Comparison of ENCODE assay signal across 3 worm cellular contexts in genomic region chrIV:8428492-8428891, ce11.
A peak's percentile ranks its signal among the peaks of the same experiment; 100 is the strongest.
TF ChIP-seq lines count a peak whose summit lies in the region.

No protein-coding gene starts in this region.

TF ChIP-seq in whole organism, L1 larva, 84 proteins besides CTCF, POLR2A, EP300 and RAD21 (continued from another document and continues in another):
- TF ChIP-seq fkh-4 (tag; optimal IDR thresholded peaks at IDR 0.05; lab: Kevin White, UChicago; ENCODE audit: borderline replicate concordance): no peak
- TF ChIP-seq ceh-82 (tag; optimal IDR thresholded peaks at IDR 0.05; lab: Kevin White, UChicago): peak; percentile 71 to 78 (median 71)
- TF ChIP-seq skn-1 (tag; optimal IDR thresholded peaks at IDR 0.05; lab: Kevin White, UChicago): peak; percentile 49
- no peak for TF ChIP-seq C16A3.4 (tag; optimal IDR thresholded peaks at IDR 0.05; lab: Kevin White, UChicago)
- TF ChIP-seq sox-4 (tag; optimal IDR thresholded peaks at IDR 0.05; lab: Kevin White, UChicago): peak; percentile 44
- TF ChIP-seq nhr-76 (tag; optimal IDR thresholded peaks at IDR 0.05; lab: Kevin White, UChicago): no peak
- no peak for TF ChIP-seq ces-1 (GFP tag; optimal IDR thresholded peaks at IDR 0.05; lab: Kevin White, UChicago)
- peak; percentile 92 for TF ChIP-seq nhr-19 (GFP tag; conservative IDR thresholded peaks at IDR 0.05; lab: Robert Waterston, UW)
- peak; percentile 87 for TF ChIP-seq grh-1 (GFP tag; IDR thresholded peaks at IDR 0.05; lab: Robert Waterston, UW)
- TF ChIP-seq unc-62 (GFP tag; optimal IDR thresholded peaks at IDR 0.05; lab: Kevin White, UChicago): no peak
- TF ChIP-seq ceh-63 (GFP tag; optimal IDR thresholded peaks at IDR 0.05; lab: Kevin White, UChicago): no peak
- TF ChIP-seq elt-2 (tag; optimal IDR thresholded peaks at IDR 0.05; lab: Kevin White, UChicago): peak; percentile 84
- no peak for TF ChIP-seq mef-2 (tag; optimal IDR thresholded peaks at IDR 0.05; lab: Kevin White, UChicago)
- TF ChIP-seq lin-14 (GFP tag; optimal IDR thresholded peaks at IDR 0.05; lab: Kevin White, UChicago): peak; percentile 97
- no peak for TF ChIP-seq sptf-1 (tag; optimal IDR thresholded peaks at IDR 0.05; lab: Kevin White, UChicago)
- TF ChIP-seq alr-1 (tag; optimal IDR thresholded peaks at IDR 0.05; lab: Kevin White, UChicago; ENCODE audit: borderline replicate concordance): no peak
- peak; percentile 85 for TF ChIP-seq ceh-8 (GFP tag; optimal IDR thresholded peaks at IDR 0.05; lab: Kevin White, UChicago)
- peak; percentile 92 for TF ChIP-seq ama-1 (optimal IDR thresholded peaks at IDR 0.05; lab: Kevin White, UChicago)
- peak in 2 of 6 experiments; percentile 19 to 66 for TF ChIP-seq elt-3 (tag; optimal IDR thresholded peaks at IDR 0.05; lab: Kevin White, UChicago)
- TF ChIP-seq zag-1 (tag; optimal IDR thresholded peaks at IDR 0.05; lab: Kevin White, UChicago): no peak
- TF ChIP-seq rnt-1 (tag; optimal IDR thresholded peaks at IDR 0.05; lab: Kevin White, UChicago): peak; percentile 93
- no peak for TF ChIP-seq unc-130 (tag; optimal IDR thresholded peaks at IDR 0.05; lab: Kevin White, UChicago)
- no peak for TF ChIP-seq hlh-17 (GFP tag; optimal IDR thresholded peaks at IDR 0.05; lab: Kevin White, UChicago; ENCODE audit: borderline replicate concordance)
- TF ChIP-seq ets-5 (GFP tag; IDR thresholded peaks at IDR 0.05; lab: Robert Waterston, UW): no peak
- TF ChIP-seq xbp-1 (tag; optimal IDR thresholded peaks at IDR 0.05; lab: Kevin White, UChicago): peak; percentile 84
- no peak for TF ChIP-seq unc-30 (tag; optimal IDR thresholded peaks at IDR 0.05; lab: Kevin White, UChicago)
- no peak for TF ChIP-seq fkh-10 (GFP tag; optimal IDR thresholded peaks at IDR 0.05; lab: Kevin White, UChicago)
- TF ChIP-seq pqm-1 (tag; optimal IDR thresholded peaks at IDR 0.05; lab: Kevin White, UChicago): no peak
- TF ChIP-seq F16B12.6 (tag; optimal IDR thresholded peaks at IDR 0.05; lab: Kevin White, UChicago): no peak
- TF ChIP-seq nhr-84 (tag; optimal IDR thresholded peaks at IDR 0.05; lab: Kevin White, UChicago): no peak
- TF ChIP-seq nhr-77 (tag; optimal IDR thresholded peaks at IDR 0.05; lab: Kevin White, UChicago): peak; percentile 65
- TF ChIP-seq hlh-4 (tag; optimal IDR thresholded peaks at IDR 0.05; lab: Kevin White, UChicago): no peak
- peak; percentile 63 for TF ChIP-seq lin-39 (tag; optimal IDR thresholded peaks at IDR 0.05; lab: Kevin White, UChicago)
- TF ChIP-seq tbx-2 (tag; optimal IDR thresholded peaks at IDR 0.05; lab: Kevin White, UChicago): peak; percentile 85
- TF ChIP-seq hpl-2 (GFP tag; optimal IDR thresholded peaks at IDR 0.05; lab: Kevin White, UChicago): peak; percentile 77
- peak; percentile 11 to 54 for TF ChIP-seq egl-27 (tag; optimal IDR thresholded peaks at IDR 0.05; lab: Kevin White, UChicago)
- TF ChIP-seq aha-1 (tag; optimal IDR thresholded peaks at IDR 0.05; lab: Kevin White, UChicago): peak; percentile 12
- TF ChIP-seq mdl-1 (tag; optimal IDR thresholded peaks at IDR 0.05; lab: Kevin White, UChicago): peak in 1 of 2 experiments; percentile 53
- TF ChIP-seq ztf-4 (tag; optimal IDR thresholded peaks at IDR 0.05; lab: Kevin White, UChicago): peak; percentile 46
- no peak for TF ChIP-seq Y116A8C.19 (tag; optimal IDR thresholded peaks at IDR 0.05; lab: Kevin White, UChicago; ENCODE audit: borderline replicate concordance)
- peak; percentile 91 for TF ChIP-seq nhr-20 (tag; optimal IDR thresholded peaks at IDR 0.05; lab: Kevin White, UChicago)
- no peak for TF ChIP-seq tlp-1 (tag; optimal IDR thresholded peaks at IDR 0.05; lab: Kevin White, UChicago)
- peak; percentile 49 for TF ChIP-seq fos-1 (tag; optimal IDR thresholded peaks at IDR 0.05; lab: Kevin White, UChicago)
- peak; percentile 94 for TF ChIP-seq swsn-7 (tag; optimal IDR thresholded peaks at IDR 0.05; lab: Kevin White, UChicago)

TF ChIP-seq in whole organism, L3 larva, 47 proteins besides CTCF, POLR2A, EP300 and RAD21 (continued from another document):
- TF ChIP-seq hmg-11 (tag; optimal IDR thresholded peaks at IDR 0.05; lab: Kevin White, UChicago) (peak; percentile 84), elt-3 (tag; optimal IDR thresholded peaks at IDR 0.05; lab: Kevin White, UChicago) (peak in 1 of 3 experiments; percentile 32), daf-12 (tag; optimal IDR thresholded peaks at IDR 0.05; lab: Kevin White, UChicago) (no peak), egl-5 (tag; optimal IDR thresholded peaks at IDR 0.05; lab: Kevin White, UChicago) (no peak), ceh-16 (tag; optimal IDR thresholded peaks at IDR 0.05; lab: Kevin White, UChicago) (no peak), nhr-23 (tag; optimal IDR thresholded peaks at IDR 0.05; lab: Kevin White, UChicago) (peak; percentile 60), sea-2 (GFP tag; optimal IDR thresholded peaks at IDR 0.05; lab: Kevin White, UChicago) (no peak), nhr-25 (tag; optimal IDR thresholded peaks at IDR 0.05; lab: Kevin White, UChicago) (peak; percentile 78), fkh-2 (tag; optimal IDR thresholded peaks at IDR 0.05; lab: Kevin White, UChicago) (peak; percentile 38), eor-1 (tag; optimal IDR thresholded peaks at IDR 0.05; lab: Kevin White, UChicago) (no peak), zag-1 (tag; optimal IDR thresholded peaks at IDR 0.05; lab: Kevin White, UChicago) (no peak), nhr-77 (tag; optimal IDR thresholded peaks at IDR 0.05; lab: Kevin White, UChicago) (peak; percentile 53), mdl-1 (tag; optimal IDR thresholded peaks at IDR 0.05; lab: Kevin White, UChicago) (no peak), ceh-82 (tag; optimal IDR thresholded peaks at IDR 0.05; lab: Kevin White, UChicago) (peak; percentile 16), nfya-1 (tag; optimal IDR thresholded peaks at IDR 0.05; lab: Kevin White, UChicago; ENCODE audit: insufficient read depth) (peak; percentile 85), mml-1 (tag; optimal IDR thresholded peaks at IDR 0.05; lab: Kevin White, UChicago) (no peak), elt-2 (tag; optimal IDR thresholded peaks at IDR 0.05; lab: Kevin White, UChicago) (peak; percentile 71), fos-1 (tag; optimal IDR thresholded peaks at IDR 0.05; lab: Kevin White, UChicago) (peak; percentile 54), ceh-9 (tag; optimal IDR thresholded peaks at IDR 0.05; lab: Kevin White, UChicago) (no peak), ZK546.5 (tag; optimal IDR thresholded peaks at IDR 0.05; lab: Kevin White, UChicago) (no peak), pqm-1 (tag; optimal IDR thresholded peaks at IDR 0.05; lab: Kevin White, UChicago) (peak; percentile 46), lsy-12 (tag; optimal IDR thresholded peaks at IDR 0.05; lab: Kevin White, UChicago) (peak; percentile 90), fkh-10 (GFP tag; optimal IDR thresholded peaks at IDR 0.05; lab: Kevin White, UChicago) (no peak), ceh-28 (tag; optimal IDR thresholded peaks at IDR 0.05; lab: Kevin White, UChicago) (peak; percentile 54), nhr-76 (tag; optimal IDR thresholded peaks at IDR 0.05; lab: Kevin White, UChicago) (no peak), lin-15B (tag; optimal IDR thresholded peaks at IDR 0.05; lab: Kevin White, UChicago) (peak; percentile 70), jun-1 (tag; optimal IDR thresholded peaks at IDR 0.05; lab: Kevin White, UChicago) (no peak), unc-39 (tag; optimal IDR thresholded peaks at IDR 0.05; lab: Kevin White, UChicago) (no peak)

TF ChIP-seq in whole organism, young adult, 124 proteins besides CTCF, POLR2A, EP300 and RAD21 (continued from another document and continues in another):
- TF ChIP-seq hrde-1 (tag; optimal IDR thresholded peaks at IDR 0.05; lab: Kevin White, UChicago; ENCODE audit: borderline replicate concordance): peak; percentile 56
- TF ChIP-seq him-1 (tag; optimal IDR thresholded peaks at IDR 0.05; lab: Kevin White, UChicago): peak; percentile 94
- peak; percentile 99 for TF ChIP-seq snpc-4 (GFP tag; optimal IDR thresholded peaks at IDR 0.05; lab: Kevin White, UChicago)
- peak; percentile 99 to 100 (median 99) for TF ChIP-seq snpc-4 (tag; optimal IDR thresholded peaks at IDR 0.05; lab: Kevin White, UChicago)
- TF ChIP-seq nhr-27 (tag; optimal IDR thresholded peaks at IDR 0.05; lab: Kevin White, UChicago): no peak
- TF ChIP-seq ceh-27 (GFP tag; optimal IDR thresholded peaks at IDR 0.05; lab: Kevin White, UChicago): no peak
- TF ChIP-seq Y79H2A.3 (GFP tag; conservative IDR thresholded peaks at IDR 0.05; lab: Robert Waterston, UW): 0 out of 2 replicates have a peak, but pooled peaks have one; percentile 16
- TF ChIP-seq sea-2 (GFP tag; IDR thresholded peaks at IDR 0.05; lab: Robert Waterston, UW): no peak
- TF ChIP-seq let-526 (GFP tag; IDR thresholded peaks at IDR 0.05; lab: Robert Waterston, UW): no peak
- peak; percentile 99 for TF ChIP-seq snpc-1.1 (tag; optimal IDR thresholded peaks at IDR 0.05; lab: Kevin White, UChicago; ENCODE audit: insufficient read depth)
- TF ChIP-seq ceh-58 (GFP tag; IDR thresholded peaks at IDR 0.05; lab: Robert Waterston, UW): no peak
- TF ChIP-seq atf-7 (tag; optimal IDR thresholded peaks at IDR 0.05; lab: Kevin White, UChicago): peak; percentile 47
- TF ChIP-seq mxl-1 (tag; optimal IDR thresholded peaks at IDR 0.05; lab: Kevin White, UChicago): no peak
- TF ChIP-seq cebp-2 (GFP tag; IDR thresholded peaks at IDR 0.05; lab: Robert Waterston, UW): peak; percentile 80; the same call in 1 of the 2 replicates
- peak; percentile 77 for TF ChIP-seq ztf-26 (tag; optimal IDR thresholded peaks at IDR 0.05; lab: Kevin White, UChicago)
- peak; percentile 76 for TF ChIP-seq ceh-100 (GFP tag; IDR thresholded peaks at IDR 0.05; lab: Robert Waterston, UW)
- TF ChIP-seq bed-2 (GFP tag; IDR thresholded peaks at IDR 0.05; lab: Robert Waterston, UW): no peak
- TF ChIP-seq nhr-179 (tag; optimal IDR thresholded peaks at IDR 0.05; lab: Kevin White, UChicago): no peak
- no peak for TF ChIP-seq hlh-12 (tag; optimal IDR thresholded peaks at IDR 0.05; lab: Kevin White, UChicago)
- TF ChIP-seq zfh-2 (GFP tag; conservative IDR thresholded peaks at IDR 0.05; lab: Robert Waterston, UW): no peak
- peak; percentile 70; the same call in 1 of the 2 replicates for TF ChIP-seq Y95B8A.8 (GFP tag; IDR thresholded peaks at IDR 0.05; lab: Robert Waterston, UW)
- no peak for TF ChIP-seq lin-26 (GFP tag; IDR thresholded peaks at IDR 0.05; lab: Robert Waterston, UW)
- peak; percentile 63 for TF ChIP-seq F23B12.7 (tag; optimal IDR thresholded peaks at IDR 0.05; lab: Kevin White, UChicago; ENCODE audit: insufficient read depth)
- no peak for TF ChIP-seq ceh-40 (GFP tag; IDR thresholded peaks at IDR 0.05; lab: Robert Waterston, UW)
- TF ChIP-seq nhr-90 (tag; optimal IDR thresholded peaks at IDR 0.05; lab: Kevin White, UChicago): peak; percentile 25
- peak; percentile 91 for TF ChIP-seq madf-6 (GFP tag; IDR thresholded peaks at IDR 0.05; lab: Robert Waterston, UW)
- peak; percentile 85 for TF ChIP-seq lin-40 (tag; optimal IDR thresholded peaks at IDR 0.05; lab: Kevin White, UChicago)
- TF ChIP-seq snpc-1.3 (tag; optimal IDR thresholded peaks at IDR 0.05; lab: Kevin White, UChicago; ENCODE audit: insufficient read depth): peak; percentile 95
- TF ChIP-seq nhr-120 (GFP tag; IDR thresholded peaks at IDR 0.05; lab: Robert Waterston, UW): no peak
- TF ChIP-seq attf-6 (GFP tag; IDR thresholded peaks at IDR 0.05; lab: Robert Waterston, UW): peak; percentile 91
- peak; percentile 73 for TF ChIP-seq chd-7 (tag; optimal IDR thresholded peaks at IDR 0.05; lab: Kevin White, UChicago)
- no peak for TF ChIP-seq rpc-1 (optimal IDR thresholded peaks at IDR 0.05; lab: Kevin White, UChicago)
- TF ChIP-seq rpc-1 (tag; optimal IDR thresholded peaks at IDR 0.05; lab: Kevin White, UChicago): peak; percentile 18
- no peak for TF ChIP-seq lsy-27 (tag; optimal IDR thresholded peaks at IDR 0.05; lab: Kevin White, UChicago; ENCODE audit: borderline replicate concordance, insufficient read depth)
- peak; percentile 59 for TF ChIP-seq F10E7.11 (tag; optimal IDR thresholded peaks at IDR 0.05; lab: Kevin White, UChicago)
- peak; percentile 87 for TF ChIP-seq hsf-1 (GFP tag; IDR thresholded peaks at IDR 0.05; lab: Robert Waterston, UW)
- peak; percentile 66 for TF ChIP-seq T07F8.4 (tag; optimal IDR thresholded peaks at IDR 0.05; lab: Kevin White, UChicago)
- TF ChIP-seq tbx-9 (tag; optimal IDR thresholded peaks at IDR 0.05; lab: Kevin White, UChicago; ENCODE audit: borderline replicate concordance): peak; percentile 46
- TF ChIP-seq gei-17 (GFP tag; optimal IDR thresholded peaks at IDR 0.05; lab: Kevin White, UChicago): peak; percentile 58
- TF ChIP-seq F37B4.10 (GFP tag; IDR thresholded peaks at IDR 0.05; lab: Robert Waterston, UW): 0 out of 2 replicates have a peak, but pooled peaks have one; percentile 18
- peak; percentile 74 for TF ChIP-seq F39B2.1 (GFP tag; IDR thresholded peaks at IDR 0.05; lab: Robert Waterston, UW)
- TF ChIP-seq xnd-1 (tag; optimal IDR thresholded peaks at IDR 0.05; lab: Kevin White, UChicago): peak; percentile 57
- no peak for TF ChIP-seq ztf-6 (GFP tag; IDR thresholded peaks at IDR 0.05; lab: Robert Waterston, UW)
- TF ChIP-seq F52B5.7 (tag; optimal IDR thresholded peaks at IDR 0.05; lab: Kevin White, UChicago): peak; percentile 70
- peak; percentile 81 for TF ChIP-seq F33H1.4 (GFP tag; IDR thresholded peaks at IDR 0.05; lab: Robert Waterston, UW)
- peak; percentile 57 for TF ChIP-seq attf-5 (GFP tag; optimal IDR thresholded peaks at IDR 0.05; lab: Kevin White, UChicago)
- TF ChIP-seq akir-1 (GFP tag; optimal IDR thresholded peaks at IDR 0.05; lab: Kevin White, UChicago): no peak
- peak; percentile 71 for TF ChIP-seq egrh-3 (GFP tag; IDR thresholded peaks at IDR 0.05; lab: Robert Waterston, UW)
- TF ChIP-seq athp-1 (tag; optimal IDR thresholded peaks at IDR 0.05; lab: Kevin White, UChicago): peak; percentile 58
- peak; percentile 54; the same call in 1 of the 2 replicates for TF ChIP-seq hmg-20 (GFP tag; IDR thresholded peaks at IDR 0.05; lab: Robert Waterston, UW)
- peak; percentile 85 for TF ChIP-seq lin-54 (GFP tag; optimal IDR thresholded peaks at IDR 0.05; lab: Kevin White, UChicago)
- peak; percentile 85 for TF ChIP-seq ZK185.1 (tag; optimal IDR thresholded peaks at IDR 0.05; lab: Kevin White, UChicago; ENCODE audit: poor library complexity, severe bottlenecking)
- peak; percentile 26; the same call in 1 of the 2 replicates for TF ChIP-seq egl-44 (GFP tag; IDR thresholded peaks at IDR 0.05; lab: Robert Waterston, UW)
- TF ChIP-seq attf-3 (GFP tag; conservative IDR thresholded peaks at IDR 0.05; lab: Robert Waterston, UW): peak; percentile 65
- peak; percentile 60 for TF ChIP-seq madf-8 (GFP tag; conservative IDR thresholded peaks at IDR 0.05; lab: Robert Waterston, UW)
- peak; percentile 88 for TF ChIP-seq madf-3 (GFP tag; IDR thresholded peaks at IDR 0.05; lab: Robert Waterston, UW)
- peak; percentile 75 for TF ChIP-seq madf-10 (tag; optimal IDR thresholded peaks at IDR 0.05; lab: Kevin White, UChicago)
- 0 out of 2 replicates have a peak, but pooled peaks have one; percentile 35 for TF ChIP-seq egl-18 (GFP tag; IDR thresholded peaks at IDR 0.05; lab: Robert Waterston, UW)
- TF ChIP-seq ztf-28 (GFP tag; IDR thresholded peaks at IDR 0.05; lab: Robert Waterston, UW): peak; percentile 40; the same call in 1 of the 2 replicates
- peak; percentile 60; the same call in 1 of the 2 replicates for TF ChIP-seq ztf-25 (GFP tag; IDR thresholded peaks at IDR 0.05; lab: Robert Waterston, UW)
- no peak for TF ChIP-seq T26A5.8 (tag; optimal IDR thresholded peaks at IDR 0.05; lab: Kevin White, UChicago)
- TF ChIP-seq D2030.7 (GFP tag; IDR thresholded peaks at IDR 0.05; lab: Robert Waterston, UW): peak; percentile 98
- TF ChIP-seq pbrm-1 (GFP tag; IDR thresholded peaks at IDR 0.05; lab: Robert Waterston, UW): peak; percentile 99
- TF ChIP-seq lag-1 (GFP tag; IDR thresholded peaks at IDR 0.05; lab: Robert Waterston, UW): no peak
- peak; percentile 95 for TF ChIP-seq nfyb-1 (GFP tag; IDR thresholded peaks at IDR 0.05; lab: Robert Waterston, UW)
- TF ChIP-seq snpc-3.4 (tag; optimal IDR thresholded peaks at IDR 0.05; lab: Kevin White, UChicago): peak; percentile 98
- peak; percentile 98 for TF ChIP-seq B0336.3 (GFP tag; IDR thresholded peaks at IDR 0.05; lab: Robert Waterston, UW)
- no peak for TF ChIP-seq zim-3 (tag; optimal IDR thresholded peaks at IDR 0.05; lab: Kevin White, UChicago)
